Fruit fly (Drosophila melanogaster): ENCODE data around the gene CG6765.

- TF ChIP-seq CG7045 (GFP tag; optimal IDR thresholded peaks at IDR 0.05) = no peak
- no peak for TF ChIP-seq tj (GFP tag; optimal IDR thresholded peaks at IDR 0.05)
- no peak for TF ChIP-seq kay (GFP tag; ENCODE audit: borderline replicate concordance)
- TF ChIP-seq cic (GFP tag; optimal IDR thresholded peaks at IDR 0.05) = no peak
- TF ChIP-seq CG11617 (GFP tag; optimal IDR thresholded peaks at IDR 0.05) = no peak
- TF ChIP-seq Clk (GFP tag; optimal IDR thresholded peaks at IDR 0.05) = no peak
- TF ChIP-seq CG33017 (tag; optimal IDR thresholded peaks at IDR 0.05) = no peak
- no peak for TF ChIP-seq bab1 (GFP tag; optimal IDR thresholded peaks at IDR 0.05)
- TF ChIP-seq CG5204 (GFP tag; optimal IDR thresholded peaks at IDR 0.05) = no peak
- no peak for TF ChIP-seq Crg-1 (GFP tag; optimal IDR thresholded peaks at IDR 0.05)
- no peak for TF ChIP-seq ovo (GFP tag; optimal IDR thresholded peaks at IDR 0.05)
Observed at dm6 chr3L:8520252-8520651, 7.7 kb downstream of the CG6765 start, which contains the start of gene se.

Data from whole organism, adult.